Worm (Caenorhabditis elegans): ENCODE measurements around the gene chil-11.

- TF ChIP-seq dao-5 (tag; optimal IDR thresholded peaks at IDR 0.05) = no peak
- no peak for TF ChIP-seq him-1 (tag; optimal IDR thresholded peaks at IDR 0.05)
- TF ChIP-seq W03F9.2 (tag; optimal IDR thresholded peaks at IDR 0.05) = no peak
Measured at ce11 chrIV:5753954-5754543, 12.9 kb downstream of the chil-11 start.

Data from whole organism, L4/young adult.